Fruit fly (Drosophila melanogaster) whole organism, embryonic: ENCODE results near the gene CG12078.

Experiments used
- Ada2b ChIP-seq: fragments of 200-800 bp; sonication (Bioruptor generic); IDR thresholded peaks from 2 replicates; pipeline ENCODE4 v1.3.6; 2022; ENCODE audit warnings: missing biosample characterization, missing genetic modification characterization
- Aef1 ChIP-seq: fragments of 200-800 bp; sonication (Bioruptor generic); IDR thresholded peaks from 3 replicates; pipeline ENCODE4 v1.3.6; 2022; ENCODE audit warnings: missing biosample characterization, missing genetic modification characterization
- CG10431 ChIP-seq: fragments of 200-800 bp; sonication (Bioruptor generic); optimal IDR thresholded peaks from 3 replicates; lab custom pipeline; 2018; ENCODE audit warnings: missing biosample characterization, mild to moderate bottlenecking, missing genetic modification characterization
- CG10654 ChIP-seq: fragments of 200-800 bp; sonication (Bioruptor generic); optimal IDR thresholded peaks from 2 replicates; lab custom pipeline; 2016; ENCODE audit warnings: missing biosample characterization, missing genetic modification characterization
- CG12104 ChIP-seq: fragments of 200-800 bp; sonication (Bioruptor generic); optimal IDR thresholded peaks from 3 replicates; lab custom pipeline; 2016; ENCODE audit warnings: missing biosample characterization, missing genetic modification characterization
- CG15479 ChIP-seq: fragments of 200-800 bp; sonication (Bioruptor generic); optimal IDR thresholded peaks from 3 replicates; lab custom pipeline; 2019; ENCODE audit warnings: missing biosample characterization, mild to moderate bottlenecking, missing genetic modification characterization, moderate library complexity
- CG16815 ChIP-seq: fragments of 200-800 bp; sonication (Bioruptor generic); optimal IDR thresholded peaks from 3 replicates; lab custom pipeline; 2017; ENCODE audit warnings: missing biosample characterization, mild to moderate bottlenecking, missing genetic modification characterization
- CG17328 ChIP-seq: fragments of 200-800 bp; sonication (Bioruptor generic); IDR thresholded peaks from 2 replicates; pipeline ENCODE4 v1.3.6; 2022; ENCODE audit warnings: missing biosample characterization, missing genetic modification characterization
- CG17829 ChIP-seq: fragments of 200-800 bp; optimal IDR thresholded peaks from 2 replicates; lab custom pipeline; 2019; ENCODE audit warnings: missing biosample characterization, mild to moderate bottlenecking, missing genetic modification characterization, moderate library complexity
- CG18619 ChIP-seq: fragments of 200-800 bp; sonication (Bioruptor generic); optimal IDR thresholded peaks from 3 replicates; lab custom pipeline; 2017; ENCODE audit warnings: missing biosample characterization, mild to moderate bottlenecking, missing genetic modification characterization
- CG32772 ChIP-seq: fragments of 200-800 bp; sonication (Bioruptor generic); IDR thresholded peaks from 2 replicates; pipeline ENCODE4 v1.3.6; 2022; ENCODE audit warnings: missing biosample characterization, missing genetic modification characterization
- CG33213 ChIP-seq: fragments of 200-800 bp; sonication (Bioruptor generic); optimal IDR thresholded peaks from 3 replicates; lab custom pipeline; 2016; ENCODE audit warnings: missing biosample characterization, missing genetic modification characterization
- CG3726 ChIP-seq: fragments of 200-800 bp; sonication (Bioruptor generic); IDR thresholded peaks from 3 replicates; pipeline ENCODE4, ENCODE4 v1.3.6; 2022; ENCODE audit warnings: missing biosample characterization, missing genetic modification characterization
- CG42726 ChIP-seq: fragments of 200-800 bp; sonication (Bioruptor generic); IDR thresholded peaks from 2 replicates; pipeline ENCODE4 v1.3.6; 2022; ENCODE audit warnings: missing biosample characterization, missing genetic modification characterization; ENCODE audit not compliant: partially characterized antibody
- CG4424 ChIP-seq: fragments of 200-800 bp; sonication (Bioruptor generic); optimal IDR thresholded peaks from 3 replicates; lab custom pipeline; 2016; ENCODE audit warnings: missing biosample characterization, missing genetic modification characterization
- CG6813 ChIP-seq: fragments of 200-800 bp; sonication (Bioruptor generic); optimal IDR thresholded peaks from 2 replicates; lab custom pipeline; 2017; ENCODE audit warnings: missing biosample characterization, missing genetic modification characterization, mild to moderate bottlenecking, moderate library complexity, missing genetic modification reagents
- CG7786 ChIP-seq: fragments of 200-800 bp; sonication (Bioruptor generic); optimal IDR thresholded peaks from 2 replicates; lab custom pipeline; 2016; ENCODE audit warnings: missing biosample characterization, missing genetic modification characterization
- CG9876 ChIP-seq: fragments of 200-800 bp; sonication (Bioruptor generic); optimal IDR thresholded peaks from 2 replicates; lab custom pipeline; 2016; ENCODE audit warnings: missing biosample characterization, missing genetic modification characterization
- Elba2 ChIP-seq: fragments of 200-800 bp; sonication (Bioruptor generic); optimal IDR thresholded peaks from 3 replicates; lab custom pipeline; 2016; ENCODE audit warnings: missing biosample characterization, missing genetic modification characterization
- Fer2 ChIP-seq: fragments of 200-800 bp; sonication (Bioruptor generic); optimal IDR thresholded peaks from 2 replicates; lab custom pipeline; 2018; ENCODE audit warnings: missing biosample characterization, mild to moderate bottlenecking, missing genetic modification characterization, moderate library complexity
- HLHmδ ChIP-seq: fragments of 200-800 bp; sonication (Bioruptor generic); optimal IDR thresholded peaks from 2 replicates; lab custom pipeline; 2018; ENCODE audit warnings: missing biosample characterization, mild to moderate bottlenecking, missing genetic modification characterization, moderate library complexity
- MTF-1 ChIP-seq: fragments of 200-800 bp; sonication (Bioruptor generic); optimal IDR thresholded peaks from 2 replicates; lab custom pipeline; 2018; ENCODE audit warnings: missing biosample characterization, mild to moderate bottlenecking, missing genetic modification characterization, borderline replicate concordance
- Trl ChIP-seq, 3 experiments: fragments of >200 bp in 2 of 3; fragments of 200-800 bp in 1 of 3; sonication (Bioruptor generic) in 1 of 3; optimal IDR thresholded peaks; 2 replicates in 1 of 3; 3 replicates in 2 of 3; lab custom pipeline; 2016 to 2017; ENCODE audit warnings: missing biosample characterization in 1 of 3, missing genetic modification characterization in 1 of 3
- YL-1 ChIP-seq: fragments of 200-800 bp; sonication (Bioruptor generic); optimal IDR thresholded peaks from 3 replicates; lab custom pipeline; 2017; ENCODE audit warnings: missing biosample characterization, mild to moderate bottlenecking, missing genetic modification characterization
- ap ChIP-seq: fragments of 200-800 bp; sonication (Bioruptor generic); IDR thresholded peaks from 2 replicates; pipeline ENCODE4 v1.3.6; 2022; ENCODE audit warnings: missing biosample characterization, missing genetic modification characterization
- cas ChIP-seq: fragments of 200-800 bp; sonication (Bioruptor generic); IDR thresholded peaks from 2 replicates; pipeline ENCODE4 v1.3.6; 2022; ENCODE audit warnings: missing biosample characterization, missing genetic modification characterization
- caup ChIP-seq: fragments of 200-800 bp; sonication (Bioruptor generic); optimal IDR thresholded peaks from 3 replicates; lab custom pipeline; 2017; ENCODE audit warnings: missing biosample characterization, mild to moderate bottlenecking, missing genetic modification characterization, moderate library complexity; ENCODE audit not compliant: severe bottlenecking
- fd102C ChIP-seq: fragments of 200-800 bp; sonication (Bioruptor generic); optimal IDR thresholded peaks from 2 replicates; lab custom pipeline; 2018; ENCODE audit warnings: missing biosample characterization, mild to moderate bottlenecking, missing genetic modification characterization, moderate library complexity
- kah ChIP-seq: fragments of 200-800 bp; sonication (Bioruptor generic); optimal IDR thresholded peaks from 2 replicates; lab custom pipeline; 2018; ENCODE audit warnings: missing biosample characterization, mild to moderate bottlenecking, missing genetic modification characterization
- lmd ChIP-seq: fragments of 200-800 bp; sonication (Bioruptor generic); IDR thresholded peaks from 2 replicates; pipeline ENCODE4 v1.3.6; 2022; ENCODE audit warnings: missing biosample characterization, missing genetic modification characterization
- mirr ChIP-seq: fragments of 200-800 bp; sonication (Bioruptor generic); optimal IDR thresholded peaks from 3 replicates; lab custom pipeline; 2018; ENCODE audit warnings: missing biosample characterization, mild to moderate bottlenecking, missing genetic modification characterization
- nom ChIP-seq: fragments of 200-800 bp; sonication (Bioruptor generic); optimal IDR thresholded peaks from 2 replicates; lab custom pipeline; 2017; ENCODE audit warnings: missing biosample characterization, missing genetic modification characterization, mild to moderate bottlenecking, moderate library complexity, missing genetic modification reagents
- p53 ChIP-seq: fragments of 200-800 bp; sonication (Bioruptor generic); optimal IDR thresholded peaks from 2 replicates; lab custom pipeline; 2016; ENCODE audit warnings: missing biosample characterization, missing genetic modification characterization
- phol ChIP-seq: fragments of 200-800 bp; sonication (Bioruptor generic); optimal IDR thresholded peaks from 3 replicates; lab custom pipeline; 2018; ENCODE audit warnings: missing biosample characterization, mild to moderate bottlenecking, missing genetic modification characterization, moderate library complexity
- pita ChIP-seq: fragments of 200-800 bp; sonication (Bioruptor generic); optimal IDR thresholded peaks from 2 replicates; lab custom pipeline; 2017; ENCODE audit warnings: missing biosample characterization, mild to moderate bottlenecking, missing genetic modification characterization
- pum ChIP-seq: fragments of 200-800 bp; sonication (Bioruptor generic); optimal IDR thresholded peaks from 2 replicates; lab custom pipeline; 2016; ENCODE audit warnings: missing biosample characterization, missing genetic modification characterization
- rib ChIP-seq: fragments of 200-800 bp; sonication (Bioruptor generic); IDR thresholded peaks from 2 replicates; pipeline ENCODE4 v1.3.6; 2022; ENCODE audit warnings: missing biosample characterization, missing genetic modification characterization
- sima ChIP-seq: fragments of 200-800 bp; sonication (Bioruptor generic); optimal IDR thresholded peaks from 2 replicates; lab custom pipeline; 2016; ENCODE audit warnings: missing biosample characterization, missing genetic modification characterization
- tll ChIP-seq, 2 experiments: fragments of 200-800 bp in 1 of 2; fragments of >200 bp in 1 of 2; sonication (Bioruptor generic) in 1 of 2; optimal IDR thresholded peaks; 2 replicates each; lab custom pipeline; 2017 to 2019; ENCODE audit warnings: missing biosample characterization in 2 of 2, missing genetic modification characterization in 2 of 2, mild to moderate bottlenecking in 1 of 2, moderate library complexity in 1 of 2

The CG12078 gene

dm6 chr3L:3208895-3209294 lies 35.2 kb downstream of the CG12078 start, which contains the start of the genes CG32269 and CG32270:
Gene CG32269 (minus strand): TSS chr3L:3208985.
Gene CG32270 (minus strand): TSS chr3L:3208985.
- TF ChIP-seq MTF-1 (GFP tag; lab: Kevin White, UChicago) (peak; percentile 0), CG3726 (GFP tag; lab: Robert Waterston, UW) (no peak), nom (GFP tag; lab: Kevin White, UChicago) (no peak), HLHmδ (GFP tag; lab: Kevin White, UChicago) (peak; percentile 30), caup (GFP tag; lab: Kevin White, UChicago) (peak; percentile 11), cas (no peak), rib (GFP tag; lab: Robert Waterston, UW) (no peak), mirr (GFP tag; lab: Kevin White, UChicago) (peak; percentile 66), CG16815 (GFP tag; lab: Kevin White, UChicago) (no peak), Trl (optimal IDR thresholded peaks at IDR 0.05; lab: Kevin White, UChicago) (no peak), Trl (GFP tag; optimal IDR thresholded peaks at IDR 0.05; lab: Kevin White, UChicago) (peak; percentile 0), CG12104 (no peak), CG18619 (GFP tag; lab: Kevin White, UChicago) (peak; percentile 3), kah (GFP tag; lab: Kevin White, UChicago) (peak; percentile 71), CG6813 (peak; percentile 18)
- TF ChIP-seq, all 482 proteins: peak for 8

- TF ChIP-seq p53: no peak
- TF ChIP-seq Aef1: no peak
- TF ChIP-seq fd102C: no peak
- TF ChIP-seq CG9876 (GFP tag; lab: Kevin White, UChicago): no peak
- TF ChIP-seq CG17328 (GFP tag; lab: Robert Waterston, UW): no peak
- TF ChIP-seq CG32772 (GFP tag; lab: Robert Waterston, UW): no peak
- TF ChIP-seq pum (GFP tag; lab: Kevin White, UChicago): no peak
- TF ChIP-seq pita: no peak
- TF ChIP-seq phol: no peak
- no peak for TF ChIP-seq tll (GFP tag; optimal IDR thresholded peaks at IDR 0.05; lab: Kevin White, UChicago)
- no peak for TF ChIP-seq lmd
- no peak for TF ChIP-seq CG17829
- no peak for TF ChIP-seq CG15479 (GFP tag; lab: Kevin White, UChicago)
- no peak for TF ChIP-seq Fer2 (tag; lab: Kevin White, UChicago)
- TF ChIP-seq CG10431 (GFP tag; lab: Kevin White, UChicago): no peak
- TF ChIP-seq CG4424 (GFP tag; lab: Kevin White, UChicago): no peak
- TF ChIP-seq CG7786: no peak
- TF ChIP-seq YL-1 (GFP tag; lab: Kevin White, UChicago): no peak
- TF ChIP-seq Elba2 (GFP tag; lab: Kevin White, UChicago): no peak
Measured at dm6 chr3L:3206263-3206662, 37.8 kb downstream of the CG12078 start, which contains the start of gene CG33160. Gene CG33160 (minus strand): TSS chr3L:3206363.

DNA sequence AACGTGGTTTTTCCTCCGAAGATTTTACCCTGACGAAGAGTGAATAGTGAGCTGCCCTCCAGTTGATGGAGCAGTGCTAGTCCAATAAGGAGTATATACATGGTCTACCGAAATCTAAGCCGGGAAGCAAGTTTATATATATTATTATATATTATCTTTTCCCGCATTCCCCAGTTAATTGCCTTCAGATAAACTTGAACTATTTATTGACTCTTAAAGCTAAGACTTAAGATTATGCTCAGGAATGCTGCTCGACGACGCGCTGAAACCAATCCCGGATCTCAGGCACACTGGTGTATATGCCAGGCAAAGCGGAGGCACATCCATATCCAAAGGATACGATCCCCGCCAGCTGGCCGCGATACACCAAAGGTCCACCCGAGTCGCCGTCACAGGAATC lies 38.7 kb downstream of the CG12078 start, which contains the start of gene CG32277:
CG32277 (minus strand) TSS at position 101 of the 400 bp plus-strand sequence.
- TF ChIP-seq CG33213 (GFP tag; lab: Kevin White, UChicago) (no peak), sima (GFP tag; lab: Kevin White, UChicago) (no peak), CG10654 (GFP tag; lab: Kevin White, UChicago) (no peak), ap (GFP tag; lab: Robert Waterston, UW) (no peak), CG42726 (no peak), Ada2b (GFP tag; lab: Robert Waterston, UW) (no peak)
